Fruit fly (Drosophila melanogaster): ENCODE results near the gene CG9525.
A peak's percentile ranks its signal among the peaks of the same experiment; 100 is the strongest.

The CG9525 gene

DNA sequence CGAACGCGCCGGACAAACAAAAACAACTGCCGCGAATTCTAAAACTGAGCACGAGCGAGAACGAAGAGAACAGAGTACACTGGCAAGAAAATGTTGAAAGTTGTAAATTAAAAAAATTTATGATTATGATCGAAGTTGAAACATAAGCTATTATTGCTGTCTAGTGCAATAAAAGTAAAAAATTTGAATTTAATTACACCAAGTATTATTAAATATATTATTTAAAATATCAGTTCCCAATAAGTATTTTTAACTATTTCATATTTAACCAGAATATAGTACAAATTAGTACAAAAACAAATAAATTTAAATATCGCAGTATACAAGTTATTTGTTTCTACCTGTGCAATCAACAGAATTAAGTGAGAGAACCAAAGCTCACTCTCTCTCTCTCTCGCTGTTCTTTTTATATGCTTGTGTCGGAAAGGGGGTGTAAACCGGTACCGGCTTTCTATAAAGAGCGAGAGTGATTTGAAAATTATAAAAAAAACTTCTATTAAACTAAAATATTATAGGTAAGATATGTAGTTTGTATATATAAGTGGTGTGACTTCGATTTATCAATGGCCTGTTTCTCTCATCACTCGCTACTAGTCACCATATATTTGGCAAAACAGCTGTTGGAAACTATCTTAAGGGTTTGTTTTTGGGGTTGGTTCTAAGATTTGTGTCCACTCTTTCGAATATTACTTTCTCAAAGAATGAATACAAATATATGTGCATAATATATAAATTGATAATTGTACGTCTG lies 10.8 kb downstream of the CG9525 start, which contains the start of gene C1GalTA (continued):
- peak; percentile 89 for TF ChIP-seq Nf-YA (GFP tag; IDR thresholded peaks at IDR 0.05)
- TF ChIP-seq CG5245 (GFP tag; optimal IDR thresholded peaks at IDR 0.05) = peak; percentile 84
- TF ChIP-seq Scr (GFP tag; IDR thresholded peaks at IDR 0.05; ENCODE audit: partially characterized antibody) = no peak
- no peak for TF ChIP-seq cad (GFP tag; optimal IDR thresholded peaks at IDR 0.05)
- no peak for TF ChIP-seq h (optimal IDR thresholded peaks at IDR 0.05)
- TF ChIP-seq CG6654 (GFP tag; optimal IDR thresholded peaks at IDR 0.05) = peak; percentile 85
- TF ChIP-seq Ssrp (tag; optimal IDR thresholded peaks at IDR 0.05) = peak; percentile 98
- TF ChIP-seq CG33213 (GFP tag; optimal IDR thresholded peaks at IDR 0.05) = peak; percentile 50
- TF ChIP-seq CG13424 (tag; optimal IDR thresholded peaks at IDR 0.05) = peak; percentile 99
- peak; percentile 89 for TF ChIP-seq Xbp1 (GFP tag; optimal IDR thresholded peaks at IDR 0.05)
- TF ChIP-seq B-H1 (GFP tag; IDR thresholded peaks at IDR 0.05) = peak; percentile 92
- TF ChIP-seq tup (GFP tag; optimal IDR thresholded peaks at IDR 0.05) = peak; percentile 28
- TF ChIP-seq Dp (GFP tag; optimal IDR thresholded peaks at IDR 0.05) = peak; percentile 35
- no peak for TF ChIP-seq CG42726 (GFP tag; IDR thresholded peaks at IDR 0.05; ENCODE audit: partially characterized antibody)
- TF ChIP-seq prd (optimal IDR thresholded peaks at IDR 0.05) = no peak
- peak; percentile 95 for TF ChIP-seq prd (GFP tag; IDR thresholded peaks at IDR 0.05)
- peak; percentile 87 for TF ChIP-seq CG17612 (GFP tag; IDR thresholded peaks at IDR 0.05)
- TF ChIP-seq Fer2 (tag; optimal IDR thresholded peaks at IDR 0.05) = peak; percentile 95
- peak; percentile 100 for TF ChIP-seq CG12391 (tag; optimal IDR thresholded peaks at IDR 0.05)
- TF ChIP-seq fd3F (GFP tag; optimal IDR thresholded peaks at IDR 0.05) = peak; percentile 97
- peak in 1 of 2 experiments; percentile 99 for TF ChIP-seq Eip74EF (GFP tag; optimal IDR thresholded peaks at IDR 0.05)
- TF ChIP-seq CG10321 (GFP tag; IDR thresholded peaks at IDR 0.05) = peak; percentile 77; the same call in 1 of the 2 replicates
- no peak for TF ChIP-seq zen2 (GFP tag; IDR thresholded peaks at IDR 0.05; ENCODE audit: partially characterized antibody)
- TF ChIP-seq sob (GFP tag; IDR thresholded peaks at IDR 0.05) = peak; percentile 95
- TF ChIP-seq CG14050 (GFP tag; IDR thresholded peaks at IDR 0.05) = peak; percentile 79
- TF ChIP-seq CG1603 (tag; optimal IDR thresholded peaks at IDR 0.05) = peak; percentile 6
- TF ChIP-seq pfk (GFP tag; optimal IDR thresholded peaks at IDR 0.05) = no peak
- TF ChIP-seq NK7.1 (GFP tag; optimal IDR thresholded peaks at IDR 0.05) = peak; percentile 43
- peak; percentile 99 for TF ChIP-seq CG7556 (GFP tag; optimal IDR thresholded peaks at IDR 0.05)
- TF ChIP-seq NC2β (GFP tag; optimal IDR thresholded peaks at IDR 0.05) = no peak
- peak; percentile 95 for TF ChIP-seq CG15696 (tag; optimal IDR thresholded peaks at IDR 0.05)
- TF ChIP-seq repo (GFP tag; optimal IDR thresholded peaks at IDR 0.05) = no peak
- TF ChIP-seq az2 (GFP tag; optimal IDR thresholded peaks at IDR 0.05) = peak; percentile 94
- TF ChIP-seq CG4404 (GFP tag; IDR thresholded peaks at IDR 0.05) = peak; percentile 92
- TF ChIP-seq Spps (tag; optimal IDR thresholded peaks at IDR 0.05) = peak; percentile 99
- peak; percentile 93 for TF ChIP-seq CG6254 (GFP tag; optimal IDR thresholded peaks at IDR 0.05)
- peak; percentile 94 for TF ChIP-seq B-H2 (GFP tag; optimal IDR thresholded peaks at IDR 0.05)
- no peak for TF ChIP-seq fu2 (GFP tag; optimal IDR thresholded peaks at IDR 0.05)
- peak; percentile 49 for TF ChIP-seq chn (GFP tag; optimal IDR thresholded peaks at IDR 0.05)
- TF ChIP-seq peb (GFP tag; IDR thresholded peaks at IDR 0.05) = peak; percentile 90
- TF ChIP-seq wdn (GFP tag; IDR thresholded peaks at IDR 0.05) = peak; percentile 90
- peak; percentile 95 for TF ChIP-seq sd (tag; optimal IDR thresholded peaks at IDR 0.05)
- TF ChIP-seq CG12155 (GFP tag; optimal IDR thresholded peaks at IDR 0.05) = peak; percentile 93
- peak; percentile 98 for TF ChIP-seq vvl (GFP tag; IDR thresholded peaks at IDR 0.05)
- peak; percentile 49 for TF ChIP-seq CG4854 (GFP tag; optimal IDR thresholded peaks at IDR 0.05)
- peak; percentile 92 for TF ChIP-seq tin (GFP tag; optimal IDR thresholded peaks at IDR 0.05)
- TF ChIP-seq grau (tag; optimal IDR thresholded peaks at IDR 0.05) = peak; percentile 99
- TF ChIP-seq Mad (GFP tag; optimal IDR thresholded peaks at IDR 0.05) = peak; percentile 57
- TF ChIP-seq gem (tag; optimal IDR thresholded peaks at IDR 0.05) = peak; percentile 100
- peak; percentile 94 for TF ChIP-seq CG9817 (tag; optimal IDR thresholded peaks at IDR 0.05)

Measured in whole organism, embryonic.